Fruit fly (Drosophila melanogaster) whole organism, prepupa: ENCODE data around the gene Cpn.

Source experiments
- Blimp-1 ChIP-seq: fragments of 200-800 bp; sonication (Bioruptor generic); optimal IDR thresholded peaks from 3 replicates; lab custom pipeline; 2017; ENCODE audit warnings: missing biosample characterization, missing genetic modification characterization, mild to moderate bottlenecking, moderate library complexity, missing genetic modification reagents
- CG10631 ChIP-seq: fragments of 200-800 bp; sonication (Bioruptor generic); optimal IDR thresholded peaks from 2 replicates; lab custom pipeline; 2016; ENCODE audit warnings: missing biosample characterization, missing genetic modification characterization
- CG10669 ChIP-seq: fragments of 200-800 bp; sonication (Bioruptor generic); optimal IDR thresholded peaks from 3 replicates; lab custom pipeline; 2018; ENCODE audit warnings: missing biosample characterization, mild to moderate bottlenecking, missing genetic modification characterization, moderate library complexity
- CG11762 ChIP-seq: fragments of 200-800 bp; sonication (Bioruptor generic); optimal IDR thresholded peaks from 3 replicates; lab custom pipeline; 2016; ENCODE audit warnings: missing biosample characterization, missing genetic modification characterization; ENCODE audit not compliant: insufficient read depth
- CG1621 ChIP-seq: fragments of 200-800 bp; sonication (Bioruptor generic); optimal IDR thresholded peaks from 3 replicates; lab custom pipeline; 2018; ENCODE audit warnings: missing biosample characterization, mild to moderate bottlenecking, missing genetic modification characterization
- CG16779 ChIP-seq: fragments of 200-800 bp; sonication (Bioruptor generic); optimal IDR thresholded peaks from 3 replicates; lab custom pipeline; 2017; ENCODE audit warnings: missing biosample characterization, mild to moderate bottlenecking, missing genetic modification characterization
- CG32006 ChIP-seq: fragments of 200-800 bp; sonication (Bioruptor generic); optimal IDR thresholded peaks from 3 replicates; lab custom pipeline; 2017; ENCODE audit warnings: missing biosample characterization, mild to moderate bottlenecking, missing genetic modification characterization
- CG34406 ChIP-seq: fragments of 200-800 bp; sonication (Bioruptor generic); optimal IDR thresholded peaks from 3 replicates; lab custom pipeline; 2016; ENCODE audit warnings: missing biosample characterization, missing genetic modification characterization
- CG4318 ChIP-seq: fragments of 200-800 bp; sonication (Bioruptor generic); optimal IDR thresholded peaks from 3 replicates; lab custom pipeline; 2017; ENCODE audit warnings: missing biosample characterization, mild to moderate bottlenecking, missing genetic modification characterization
- CG6276 ChIP-seq: fragments of 200-800 bp; sonication (Bioruptor generic); optimal IDR thresholded peaks from 2 replicates; lab custom pipeline; 2017; ENCODE audit warnings: missing biosample characterization, mild to moderate bottlenecking, missing genetic modification characterization
- CG6808 ChIP-seq: fragments of 200-800 bp; sonication (Bioruptor generic); optimal IDR thresholded peaks from 3 replicates; lab custom pipeline; 2017; ENCODE audit warnings: missing biosample characterization, missing genetic modification characterization, mild to moderate bottlenecking, moderate library complexity, missing genetic modification reagents
- CG8119 ChIP-seq: fragments of 200-800 bp; sonication (Bioruptor generic); IDR thresholded peaks from 3 replicates; pipeline ENCODE4 v1.3.6; 2022; ENCODE audit warnings: missing biosample characterization, missing genetic modification characterization
- CG8319 ChIP-seq: fragments of 200-800 bp; sonication (Bioruptor generic); optimal IDR thresholded peaks from 3 replicates; lab custom pipeline; 2016; ENCODE audit warnings: missing biosample characterization, missing genetic modification characterization
- CG8632 ChIP-seq: fragments of 200-800 bp; sonication (Bioruptor generic); optimal IDR thresholded peaks from 3 replicates; lab custom pipeline; 2016; ENCODE audit warnings: missing biosample characterization, missing genetic modification characterization
- CG9139 ChIP-seq: fragments of 200-800 bp; sonication (Bioruptor generic); optimal IDR thresholded peaks from 3 replicates; lab custom pipeline; 2017; ENCODE audit warnings: missing biosample characterization, mild to moderate bottlenecking, missing genetic modification characterization
- Gug ChIP-seq: fragments of 200-800 bp; sonication (Bioruptor generic); IDR thresholded peaks from 2 replicates; pipeline ENCODE4 v1.3.6; 2022; ENCODE audit warnings: missing biosample characterization, missing genetic modification characterization
- Hr4 ChIP-seq: fragments of 200-800 bp; sonication (Bioruptor generic); optimal IDR thresholded peaks from 3 replicates; lab custom pipeline; 2016; ENCODE audit warnings: missing biosample characterization, missing genetic modification characterization
- Lpt ChIP-seq: fragments of 200-800 bp; sonication (Bioruptor generic); optimal IDR thresholded peaks from 3 replicates; lab custom pipeline; 2016; ENCODE audit warnings: missing biosample characterization, missing genetic modification characterization
- Met ChIP-seq: fragments of 200-800 bp; sonication (Bioruptor generic); optimal IDR thresholded peaks from 3 replicates; lab custom pipeline; 2016; ENCODE audit warnings: missing biosample characterization, missing genetic modification characterization
- OdsH ChIP-seq: fragments of 200-800 bp; sonication (Bioruptor generic); optimal IDR thresholded peaks from 3 replicates; lab custom pipeline; 2016; ENCODE audit warnings: missing biosample characterization, missing genetic modification characterization
- Smox ChIP-seq: fragments of 200-800 bp; sonication (Bioruptor generic); optimal IDR thresholded peaks from 3 replicates; lab custom pipeline; 2016; ENCODE audit warnings: missing biosample characterization, missing genetic modification characterization
- Sox102F ChIP-seq: fragments of 200-800 bp; sonication (Bioruptor generic); optimal IDR thresholded peaks from 2 replicates; lab custom pipeline; 2016; ENCODE audit warnings: missing biosample characterization, mild to moderate bottlenecking, missing genetic modification characterization
- Sox14 ChIP-seq: fragments of 200-800 bp; sonication (Bioruptor generic); optimal IDR thresholded peaks from 3 replicates; lab custom pipeline; 2016; ENCODE audit warnings: missing biosample characterization, missing genetic modification characterization
- achi ChIP-seq: fragments of 200-800 bp; sonication (Bioruptor generic); optimal IDR thresholded peaks from 3 replicates; lab custom pipeline; 2016; ENCODE audit warnings: missing biosample characterization, missing genetic modification characterization
- acj6 ChIP-seq: fragments of 200-800 bp; sonication (Bioruptor generic); optimal IDR thresholded peaks from 3 replicates; lab custom pipeline; 2016; ENCODE audit warnings: missing biosample characterization, missing genetic modification characterization
- dac ChIP-seq: fragments of 200-800 bp; sonication (Bioruptor generic); optimal IDR thresholded peaks from 2 replicates; lab custom pipeline; 2017; ENCODE audit warnings: missing biosample characterization, mild to moderate bottlenecking, missing genetic modification characterization
- esn ChIP-seq: fragments of 200-800 bp; sonication (Bioruptor generic); optimal IDR thresholded peaks from 2 replicates; lab custom pipeline; 2016; ENCODE audit warnings: missing biosample characterization, mild to moderate bottlenecking, missing genetic modification characterization, moderate library complexity
- fd85E ChIP-seq: fragments of 200-800 bp; sonication (Bioruptor generic); optimal IDR thresholded peaks from 3 replicates; lab custom pipeline; 2016; ENCODE audit warnings: missing biosample characterization, missing genetic modification characterization
- fkh ChIP-seq: fragments of 200-800 bp; sonication (Bioruptor generic); optimal IDR thresholded peaks from 3 replicates; lab custom pipeline; 2017; ENCODE audit warnings: missing biosample characterization, mild to moderate bottlenecking, missing genetic modification characterization, moderate library complexity
- lz ChIP-seq: fragments of 200-800 bp; sonication (Bioruptor generic); optimal IDR thresholded peaks from 3 replicates; lab custom pipeline; 2016; ENCODE audit warnings: missing biosample characterization, missing genetic modification characterization
- net ChIP-seq: fragments of 200-800 bp; sonication (Bioruptor generic); optimal IDR thresholded peaks from 3 replicates; lab custom pipeline; 2016; ENCODE audit warnings: missing biosample characterization, missing genetic modification characterization
- salr ChIP-seq, 2 experiments: fragments of 200-800 bp; sonication (Bioruptor generic); optimal IDR thresholded peaks; 3 replicates each; lab custom pipeline; 2016 to 2018; ENCODE audit warnings: missing biosample characterization in 2 of 2, missing genetic modification characterization in 2 of 2, mild to moderate bottlenecking in 1 of 2
- spab ChIP-seq: fragments of 200-800 bp; sonication (Bioruptor generic); optimal IDR thresholded peaks from 2 replicates; lab custom pipeline; 2017; ENCODE audit warnings: missing biosample characterization, mild to moderate bottlenecking, missing genetic modification characterization, missing genetic modification reagents

Cpn gene

dm6 chr3R:12121161-12121560 lies 44.8 kb downstream of the Cpn start (continued):
- TF ChIP-seq Sox14 (GFP tag; lab: Kevin White, UChicago) (peak; percentile 57), CG8632 (GFP tag; lab: Kevin White, UChicago) (peak; percentile 48), esn (no peak), CG6276 (GFP tag; lab: Kevin White, UChicago) (no peak), OdsH (GFP tag; lab: Kevin White, UChicago) (peak; percentile 75), Blimp-1 (GFP tag; lab: Kevin White, UChicago) (peak; percentile 13), fkh (peak; percentile 64), Lpt (GFP tag; lab: Kevin White, UChicago) (peak; percentile 1), CG9139 (GFP tag; lab: Kevin White, UChicago) (peak; percentile 45), CG16779 (peak; percentile 36), CG11762 (peak; percentile 59), Gug (GFP tag; lab: Robert Waterston, UW) (peak; percentile 70), Met (GFP tag; lab: Kevin White, UChicago) (peak; percentile 69), CG6808 (GFP tag; lab: Kevin White, UChicago) (peak; percentile 35), CG10669 (GFP tag; lab: Kevin White, UChicago) (peak; percentile 75), fd85E (GFP tag; lab: Kevin White, UChicago) (peak; percentile 21), salr (GFP tag; optimal IDR thresholded peaks at IDR 0.05; lab: Kevin White, UChicago) (peak; percentile 43 to 84), CG8119 (no peak), achi (GFP tag; lab: Kevin White, UChicago) (peak; percentile 68), spab (GFP tag; lab: Kevin White, UChicago) (peak; percentile 33), CG10631 (GFP tag; lab: Kevin White, UChicago) (peak; percentile 81), dac (GFP tag; lab: Kevin White, UChicago) (peak; percentile 63), CG8319 (GFP tag; lab: Kevin White, UChicago) (peak; percentile 79), Smox (peak; percentile 59), CG32006 (peak; percentile 50), Hr4 (GFP tag; lab: Kevin White, UChicago) (peak; percentile 26), CG1621 (tag; lab: Kevin White, UChicago) (peak; percentile 81), Sox102F (GFP tag; lab: Kevin White, UChicago) (peak; percentile 69), CG34406 (GFP tag; lab: Kevin White, UChicago) (peak; percentile 71), lz (GFP tag; lab: Kevin White, UChicago) (peak; percentile 83), net (GFP tag; lab: Kevin White, UChicago) (peak; percentile 70), CG4318 (GFP tag; lab: Kevin White, UChicago) (peak; percentile 10)

- TF ChIP-seq acj6 (GFP tag; lab: Kevin White, UChicago) (no peak), CG4318 (GFP tag; lab: Kevin White, UChicago) (no peak)
Measured at dm6 chr3R:12113700-12114099, 52.3 kb downstream of the Cpn start.
